Worm (Caenorhabditis elegans): ENCODE measurements around the gene dnj-8.

The dnj-8 gene

DNA sequence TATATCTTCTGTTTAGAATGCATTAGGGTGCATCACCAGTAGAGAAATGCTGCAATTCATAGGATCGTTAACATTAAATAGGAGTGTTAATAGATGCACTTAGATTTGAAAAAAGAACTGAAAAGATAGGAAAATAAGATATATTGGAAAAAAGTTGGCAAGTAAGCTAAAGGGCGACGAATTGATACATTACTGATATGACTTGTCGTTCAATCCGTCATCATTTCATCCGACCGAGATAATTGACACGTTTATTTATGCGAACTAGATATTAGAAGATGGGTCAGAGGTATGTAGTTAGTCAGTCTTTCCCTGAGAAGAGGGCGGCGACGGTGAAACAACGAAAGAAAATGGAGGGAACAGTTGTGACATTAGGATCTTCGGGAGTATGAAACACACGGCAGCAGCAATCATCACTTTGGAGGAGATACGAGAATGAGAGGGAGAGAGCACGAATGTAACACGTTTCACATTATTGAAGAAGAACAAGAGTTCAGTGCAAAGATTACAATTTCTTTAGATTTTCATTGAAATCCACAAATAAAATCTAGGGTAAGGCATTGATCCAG lies 53.0 kb downstream of the dnj-8 start, which contains the start of gene lron-15:
Gene lron-15 (minus strand): TSS at position 51 of the 569 bp plus-strand sequence.
- no peak for TF ChIP-seq tbx-9 (tag; optimal IDR thresholded peaks at IDR 0.05; ENCODE audit: borderline replicate concordance)
- TF ChIP-seq dpl-1 (GFP tag; optimal IDR thresholded peaks at IDR 0.05), result no peak
- no peak for TF ChIP-seq lir-1 (GFP tag; conservative IDR thresholded peaks at IDR 0.05)
- no peak for TF ChIP-seq egl-18 (GFP tag; IDR thresholded peaks at IDR 0.05)
- no peak for TF ChIP-seq xnd-1 (tag; optimal IDR thresholded peaks at IDR 0.05)
- TF ChIP-seq F37B4.10 (GFP tag; IDR thresholded peaks at IDR 0.05), result no peak
- no peak for TF ChIP-seq aptf-2 (GFP tag; conservative IDR thresholded peaks at IDR 0.05)
- TF ChIP-seq repo-1 (tag; optimal IDR thresholded peaks at IDR 0.05), result no peak
- no peak for TF ChIP-seq B0035.1 (tag; optimal IDR thresholded peaks at IDR 0.05)
- TF ChIP-seq ama-1 (optimal IDR thresholded peaks at IDR 0.05), result no peak
- no peak for TF ChIP-seq ama-1 (GFP tag; optimal IDR thresholded peaks at IDR 0.05)
- no peak for TF ChIP-seq zfh-2 (GFP tag; conservative IDR thresholded peaks at IDR 0.05)
- TF ChIP-seq snpc-3.4 (tag; optimal IDR thresholded peaks at IDR 0.05), result no peak
- TF ChIP-seq attf-3 (GFP tag; conservative IDR thresholded peaks at IDR 0.05), result no peak
- TF ChIP-seq hlh-12 (tag; optimal IDR thresholded peaks at IDR 0.05), result no peak

Data from whole organism, young adult.